Worm (Caenorhabditis elegans): ENCODE measurements around the gene T04F3.4.

Gene T04F3.4

ce11 chrV:11782809-11783440, 20.1 kb upstream of the T04F3.4 start, which contains the start of gene F55A11.11 (continued):
- peak in 1 of 2 experiments; percentile 72 for TF ChIP-seq mdl-1 (tag; optimal IDR thresholded peaks at IDR 0.05)
- TF ChIP-seq fos-1 (tag; optimal IDR thresholded peaks at IDR 0.05) = peak; percentile 62
- peak; percentile 83 for TF ChIP-seq snu-23 (GFP tag; optimal IDR thresholded peaks at IDR 0.05)
- TF ChIP-seq tbx-2 (tag; optimal IDR thresholded peaks at IDR 0.05) = peak; percentile 41
- no peak for TF ChIP-seq nhr-11 (tag; optimal IDR thresholded peaks at IDR 0.05)

- no peak for TF ChIP-seq dsc-1 (tag; optimal IDR thresholded peaks at IDR 0.05)
- TF ChIP-seq lin-14 (GFP tag; optimal IDR thresholded peaks at IDR 0.05) = peak; percentile 17
- peak in 1 of 6 experiments; percentile 33 for TF ChIP-seq elt-3 (tag; optimal IDR thresholded peaks at IDR 0.05)
- peak; percentile 46 for TF ChIP-seq mep-1 (tag; optimal IDR thresholded peaks at IDR 0.05)
These were observed 17.0 kb upstream of the T04F3.4 start for ce11 chrV:11779810-11780209.

ce11 chrV:11779310-11779709, 16.5 kb upstream of the T04F3.4 start:
- no peak for TF ChIP-seq isw-1 (GFP tag; IDR thresholded peaks at IDR 0.05)
- TF ChIP-seq hlh-4 (tag; optimal IDR thresholded peaks at IDR 0.05) = no peak
- TF ChIP-seq mab-9 (GFP tag; IDR thresholded peaks at IDR 0.05) = no peak
- TF ChIP-seq lin-14 (GFP tag; optimal IDR thresholded peaks at IDR 0.05) = peak; percentile 32
- no peak for TF ChIP-seq nhr-20 (tag; optimal IDR thresholded peaks at IDR 0.05)
- TF ChIP-seq zag-1 (tag; optimal IDR thresholded peaks at IDR 0.05) = no peak
- TF ChIP-seq efl-1 (optimal IDR thresholded peaks at IDR 0.05) = no peak
- peak in 1 of 2 experiments; percentile 62 for TF ChIP-seq efl-1 (GFP tag; optimal IDR thresholded peaks at IDR 0.05 in 1 of 2)
- TF ChIP-seq fkh-8 (tag; optimal IDR thresholded peaks at IDR 0.05) = no peak
- no peak for TF ChIP-seq egl-13 (tag; optimal IDR thresholded peaks at IDR 0.05)
- peak; percentile 72 for TF ChIP-seq nhr-85 (tag)
- no peak for TF ChIP-seq nhr-12 (tag; optimal IDR thresholded peaks at IDR 0.05)
- no peak for TF ChIP-seq lsy-2 (tag; optimal IDR thresholded peaks at IDR 0.05)
- TF ChIP-seq nhr-84 (tag; optimal IDR thresholded peaks at IDR 0.05) = no peak
- TF ChIP-seq Y116A8C.19 (tag; optimal IDR thresholded peaks at IDR 0.05; ENCODE audit: borderline replicate concordance) = no peak
- TF ChIP-seq pax-3 (tag; optimal IDR thresholded peaks at IDR 0.05) = no peak
- no peak for TF ChIP-seq ztf-4 (tag; optimal IDR thresholded peaks at IDR 0.05)
- TF ChIP-seq nhr-90 (tag; optimal IDR thresholded peaks at IDR 0.05; ENCODE audit: poor library complexity) = no peak
- TF ChIP-seq F16B12.6 (tag; optimal IDR thresholded peaks at IDR 0.05) = no peak
- TF ChIP-seq grh-1 (GFP tag; IDR thresholded peaks at IDR 0.05) = no peak
- TF ChIP-seq snu-23 (GFP tag; optimal IDR thresholded peaks at IDR 0.05) = peak; percentile 25
- TF ChIP-seq egl-27 (tag; optimal IDR thresholded peaks at IDR 0.05) = no peak

- no peak for TF ChIP-seq nhr-12 (tag; optimal IDR thresholded peaks at IDR 0.05)
- no peak for TF ChIP-seq mab-9 (GFP tag; IDR thresholded peaks at IDR 0.05)
- 0 out of 2 replicates have a peak, but pooled peaks have one; percentile 12 for TF ChIP-seq nhr-19 (GFP tag; conservative IDR thresholded peaks at IDR 0.05)
- TF ChIP-seq fos-1 (tag; optimal IDR thresholded peaks at IDR 0.05) = no peak
- no peak for TF ChIP-seq nhr-237 (tag; optimal IDR thresholded peaks at IDR 0.05)
- no peak for TF ChIP-seq nhr-76 (tag; optimal IDR thresholded peaks at IDR 0.05)
- TF ChIP-seq ceh-8 (GFP tag; optimal IDR thresholded peaks at IDR 0.05) = no peak
- no peak for TF ChIP-seq vab-15 (tag; optimal IDR thresholded peaks at IDR 0.05)
- TF ChIP-seq unc-98 (GFP tag; IDR thresholded peaks at IDR 0.05) = no peak
- TF ChIP-seq nhr-71 (tag; optimal IDR thresholded peaks at IDR 0.05) = peak; percentile 48
- TF ChIP-seq efl-3 (GFP tag; optimal IDR thresholded peaks at IDR 0.05) = no peak
- TF ChIP-seq dsc-1 (tag; optimal IDR thresholded peaks at IDR 0.05) = no peak
- no peak for TF ChIP-seq nhr-90 (tag; optimal IDR thresholded peaks at IDR 0.05; ENCODE audit: poor library complexity)
- no peak for TF ChIP-seq irx-1 (tag; optimal IDR thresholded peaks at IDR 0.05)
- no peak for TF ChIP-seq ceh-82 (tag; optimal IDR thresholded peaks at IDR 0.05)
- no peak for TF ChIP-seq pax-3 (tag; optimal IDR thresholded peaks at IDR 0.05)
- no peak for TF ChIP-seq hlh-17 (GFP tag; optimal IDR thresholded peaks at IDR 0.05; ENCODE audit: borderline replicate concordance)
- no peak for TF ChIP-seq efl-1 (optimal IDR thresholded peaks at IDR 0.05)
- TF ChIP-seq efl-1 (GFP tag; optimal IDR thresholded peaks at IDR 0.05 in 1 of 2) = no peak
- no peak for TF ChIP-seq jun-1 (tag; optimal IDR thresholded peaks at IDR 0.05)
- TF ChIP-seq zip-4 (GFP tag; optimal IDR thresholded peaks at IDR 0.05) = no peak
- no peak for TF ChIP-seq fkh-4 (tag; optimal IDR thresholded peaks at IDR 0.05; ENCODE audit: borderline replicate concordance)
- peak in 5 of 6 experiments; percentile 5 to 57 (median 11) for TF ChIP-seq elt-3 (tag; optimal IDR thresholded peaks at IDR 0.05)
- TF ChIP-seq lin-35 (GFP tag; optimal IDR thresholded peaks at IDR 0.05) = peak in 1 of 2 experiments; percentile 18
- TF ChIP-seq alr-1 (tag; optimal IDR thresholded peaks at IDR 0.05; ENCODE audit: borderline replicate concordance) = no peak
- TF ChIP-seq unc-86 (tag; optimal IDR thresholded peaks at IDR 0.05) = no peak
These were observed 15.0 kb upstream of the T04F3.4 start for ce11 chrV:11777846-11778245.
